Fruit fly (Drosophila melanogaster) whole organism, embryonic: Measurements from ENCODE around the gene CCDC53.

Experiments
- CG10274 ChIP-seq: fragments of 200-800 bp; sonication (Bioruptor generic); optimal IDR thresholded peaks from 3 replicates; lab custom pipeline; 2017; ENCODE audit warnings: missing biosample characterization, mild to moderate bottlenecking, missing genetic modification characterization
- CG11504 ChIP-seq: fragments of 200-800 bp; sonication (Bioruptor generic); optimal IDR thresholded peaks from 3 replicates; lab custom pipeline; 2019; ENCODE audit warnings: missing biosample characterization, mild to moderate bottlenecking, missing genetic modification characterization, moderate library complexity
- CG11696 ChIP-seq: fragments of 200-800 bp; sonication (Bioruptor generic); IDR thresholded peaks from 2 replicates; pipeline ENCODE4 v1.3.6; 2022; ENCODE audit warnings: missing biosample characterization, missing genetic modification characterization
- CG14050 ChIP-seq: fragments of 200-800 bp; sonication (Bioruptor generic); IDR thresholded peaks from 3 replicates; pipeline ENCODE4 v1.3.6; 2022; ENCODE audit warnings: missing biosample characterization, missing genetic modification characterization
- CG16813 ChIP-seq: fragments of 200-800 bp; sonication (Bioruptor generic); IDR thresholded peaks from 3 replicates; pipeline ENCODE4 v1.3.6; 2022; ENCODE audit warnings: missing biosample characterization, missing genetic modification characterization; ENCODE audit not compliant: partially characterized antibody
- CG2202 ChIP-seq: fragments of 200-800 bp; sonication (Bioruptor generic); optimal IDR thresholded peaks from 2 replicates; lab custom pipeline; 2018; ENCODE audit warnings: missing biosample characterization, mild to moderate bottlenecking, missing genetic modification characterization
- CG30403 ChIP-seq: fragments of 200-800 bp; sonication (Bioruptor generic); optimal IDR thresholded peaks from 3 replicates; lab custom pipeline; 2016; ENCODE audit warnings: missing biosample characterization, missing genetic modification characterization
- CG32767 ChIP-seq: fragments of 200-800 bp; sonication (Bioruptor generic); IDR thresholded peaks from 2 replicates; pipeline ENCODE4 v1.3.6; 2022; ENCODE audit warnings: missing biosample characterization, missing genetic modification characterization
- CG3407 ChIP-seq: fragments of 200-800 bp; sonication (Bioruptor generic); optimal IDR thresholded peaks from 2 replicates; lab custom pipeline; 2018; ENCODE audit warnings: missing biosample characterization, mild to moderate bottlenecking, missing genetic modification characterization
- CG4424 ChIP-seq: fragments of 200-800 bp; sonication (Bioruptor generic); optimal IDR thresholded peaks from 3 replicates; lab custom pipeline; 2016; ENCODE audit warnings: missing biosample characterization, missing genetic modification characterization
- CG7357 ChIP-seq: fragments of 200-800 bp; sonication (Bioruptor generic); IDR thresholded peaks from 3 replicates; pipeline ENCODE4 v1.3.6; 2022; ENCODE audit warnings: missing biosample characterization, missing genetic modification characterization
- CG7372 ChIP-seq: fragments of 200-800 bp; sonication (Bioruptor generic); IDR thresholded peaks from 2 replicates; pipeline ENCODE4 v1.3.6; 2022; ENCODE audit warnings: missing biosample characterization, missing genetic modification characterization
- CG8359 ChIP-seq: fragments of 200-800 bp; sonication (Bioruptor generic); optimal IDR thresholded peaks from 2 replicates; lab custom pipeline; 2017; ENCODE audit warnings: missing biosample characterization, mild to moderate bottlenecking, missing genetic modification characterization, borderline replicate concordance
- CG9215 ChIP-seq: fragments of 200-800 bp; sonication (Bioruptor generic); IDR thresholded peaks from 2 replicates; pipeline ENCODE4 v1.3.6; 2022; ENCODE audit warnings: missing biosample characterization, missing genetic modification characterization
- CG9817 ChIP-seq: fragments of 200-800 bp; sonication (Bioruptor generic); optimal IDR thresholded peaks from 2 replicates; lab custom pipeline; 2018; ENCODE audit warnings: missing biosample characterization, mild to moderate bottlenecking, missing genetic modification characterization, moderate library complexity
- CoRest ChIP-seq: fragments of 200-800 bp; sonication (Bioruptor generic); optimal IDR thresholded peaks from 3 replicates; lab custom pipeline; 2018; ENCODE audit warnings: missing biosample characterization, mild to moderate bottlenecking, missing genetic modification characterization, moderate library complexity
- Dbx ChIP-seq: fragments of 200-800 bp; sonication (Bioruptor generic); IDR thresholded peaks from 3 replicates; pipeline ENCODE4 v1.3.6; 2022; ENCODE audit warnings: missing biosample characterization, missing genetic modification characterization
- Dip3 ChIP-seq: fragments of 200-800 bp; sonication (Bioruptor generic); optimal IDR thresholded peaks from 3 replicates; lab custom pipeline; 2016; ENCODE audit warnings: missing biosample characterization, missing genetic modification characterization
- Doc2 ChIP-seq: fragments of 200-800 bp; sonication (Bioruptor generic); IDR thresholded peaks from 2 replicates; pipeline ENCODE4 v1.3.6; 2022; ENCODE audit warnings: missing biosample characterization, missing genetic modification characterization
- E2f2 ChIP-seq: fragments of 200-800 bp; sonication (Bioruptor generic); IDR thresholded peaks from 2 replicates; pipeline ENCODE4 v1.3.6; 2022; ENCODE audit warnings: missing biosample characterization, missing genetic modification characterization
- Gsc ChIP-seq: fragments of 200-800 bp; sonication (Bioruptor generic); IDR thresholded peaks from 2 replicates; pipeline ENCODE4 v1.3.6; 2022; ENCODE audit warnings: missing biosample characterization, missing genetic modification characterization
- HLHmδ ChIP-seq: fragments of 200-800 bp; sonication (Bioruptor generic); optimal IDR thresholded peaks from 2 replicates; lab custom pipeline; 2018; ENCODE audit warnings: missing biosample characterization, mild to moderate bottlenecking, missing genetic modification characterization, moderate library complexity
- Hr39 ChIP-seq: fragments of >200 bp; optimal IDR thresholded peaks from 2 replicates; lab custom pipeline; 2017
- Kr ChIP-seq: fragments of 200-800 bp; sonication (Bioruptor generic); optimal IDR thresholded peaks from 2 replicates; lab custom pipeline; 2017; ENCODE audit warnings: missing biosample characterization, mild to moderate bottlenecking, missing genetic modification characterization
- MBD-R2 ChIP-seq: fragments of 200-800 bp; sonication (Bioruptor generic); IDR thresholded peaks from 2 replicates; pipeline ENCODE4 v1.3.6; 2022; ENCODE audit warnings: missing biosample characterization, missing genetic modification characterization
- Mad ChIP-seq: fragments of 200-800 bp; sonication (Bioruptor generic); optimal IDR thresholded peaks from 2 replicates; lab custom pipeline; 2016; ENCODE audit warnings: missing biosample characterization, missing genetic modification characterization
- Max ChIP-seq: fragments of 200-800 bp; sonication (Bioruptor generic); optimal IDR thresholded peaks from 2 replicates; lab custom pipeline; 2016; ENCODE audit warnings: missing biosample characterization, mild to moderate bottlenecking, missing genetic modification characterization
- Nf-YB ChIP-seq: fragments of 200-800 bp; sonication (Bioruptor generic); optimal IDR thresholded peaks from 3 replicates; lab custom pipeline; 2019; ENCODE audit warnings: missing biosample characterization, mild to moderate bottlenecking, missing genetic modification characterization, moderate library complexity
- Trl ChIP-seq, 3 experiments: fragments of >200 bp in 2 of 3; fragments of 200-800 bp in 1 of 3; sonication (Bioruptor generic) in 1 of 3; optimal IDR thresholded peaks; 2 replicates in 1 of 3; 3 replicates in 2 of 3; lab custom pipeline; 2016 to 2017; ENCODE audit warnings: missing biosample characterization in 1 of 3, missing genetic modification characterization in 1 of 3
- Usf ChIP-seq: fragments of 200-800 bp; sonication (Bioruptor generic); optimal IDR thresholded peaks from 2 replicates; lab custom pipeline; 2017; ENCODE audit warnings: missing genotype, missing biosample characterization, missing genetic modification characterization
- ab ChIP-seq: fragments of 200-800 bp; sonication (Bioruptor generic); optimal IDR thresholded peaks from 2 replicates; lab custom pipeline; 2016; ENCODE audit warnings: missing biosample characterization, missing genetic modification characterization
- amos ChIP-seq: fragments of 200-800 bp; sonication (Bioruptor generic); IDR thresholded peaks from 2 replicates; pipeline ENCODE4 v1.3.6; 2022; ENCODE audit warnings: missing biosample characterization, missing genetic modification characterization; ENCODE audit not compliant: partially characterized antibody
- ap ChIP-seq: fragments of 200-800 bp; sonication (Bioruptor generic); IDR thresholded peaks from 2 replicates; pipeline ENCODE4 v1.3.6; 2022; ENCODE audit warnings: missing biosample characterization, missing genetic modification characterization
- bigmax ChIP-seq: fragments of 200-800 bp; sonication (Bioruptor generic); optimal IDR thresholded peaks from 2 replicates; lab custom pipeline; 2018; ENCODE audit warnings: missing biosample characterization, mild to moderate bottlenecking, missing genetic modification characterization
- crc ChIP-seq: fragments of 200-800 bp; sonication (Bioruptor generic); optimal IDR thresholded peaks from 2 replicates; lab custom pipeline; 2016; ENCODE audit warnings: missing biosample characterization, missing genetic modification characterization
- exex ChIP-seq: fragments of 200-800 bp; sonication (Bioruptor generic); optimal IDR thresholded peaks from 4 replicates; lab custom pipeline; 2018; ENCODE audit warnings: missing biosample characterization, mild to moderate bottlenecking, missing genetic modification characterization, moderate library complexity
- gce ChIP-seq: fragments of 200-800 bp; sonication (Bioruptor generic); IDR thresholded peaks from 3 replicates; pipeline ENCODE4 v1.3.6; 2022; ENCODE audit warnings: missing biosample characterization, missing genetic modification characterization
- gro ChIP-seq: fragments of 200-800 bp; sonication (Bioruptor generic); optimal IDR thresholded peaks from 2 replicates; lab custom pipeline; 2016; ENCODE audit warnings: missing biosample characterization, missing genetic modification characterization
- jumu ChIP-seq: fragments of 200-800 bp; sonication (Bioruptor generic); optimal IDR thresholded peaks from 3 replicates; lab custom pipeline; 2016; ENCODE audit warnings: missing biosample characterization, missing genetic modification characterization
- lov ChIP-seq, 2 experiments: fragments of 200-800 bp in 1 of 2; fragments of >200 bp in 1 of 2; sonication (Bioruptor generic) in 1 of 2; IDR thresholded peaks in 1 of 2; optimal IDR thresholded peaks in 1 of 2; 2 replicates in 1 of 2; 3 replicates in 1 of 2; pipeline versions ENCODE4 v1.3.6 to Lab custom; 2017 to 2022; ENCODE audit warnings: missing biosample characterization in 1 of 2, missing genetic modification characterization in 1 of 2
- mld ChIP-seq: fragments of 200-800 bp; sonication (Bioruptor generic); IDR thresholded peaks from 3 replicates; pipeline ENCODE4 v1.3.6; 2022; ENCODE audit warnings: missing biosample characterization, missing genetic modification characterization; ENCODE audit not compliant: partially characterized antibody
- pros ChIP-seq: fragments of 200-800 bp; sonication (Bioruptor generic); optimal IDR thresholded peaks from 3 replicates; lab custom pipeline; 2019; ENCODE audit warnings: missing biosample characterization, mild to moderate bottlenecking, missing genetic modification characterization, moderate library complexity
- scrt ChIP-seq: fragments of 200-800 bp; sonication (Bioruptor generic); optimal IDR thresholded peaks from 2 replicates; lab custom pipeline; 2018; ENCODE audit warnings: missing biosample characterization, mild to moderate bottlenecking, missing genetic modification characterization, moderate library complexity
- shn ChIP-seq: fragments of 200-800 bp; sonication (Bioruptor generic); optimal IDR thresholded peaks from 3 replicates; lab custom pipeline; 2016; ENCODE audit warnings: missing biosample characterization, missing genetic modification characterization
- sr ChIP-seq: fragments of 200-800 bp; sonication (Bioruptor generic); IDR thresholded peaks from 3 replicates; pipeline ENCODE4 v1.3.6; 2022; ENCODE audit warnings: missing biosample characterization, missing genetic modification characterization
- tx ChIP-seq: fragments of 200-800 bp; sonication (Bioruptor generic); optimal IDR thresholded peaks from 2 replicates; lab custom pipeline; 2016; ENCODE audit warnings: missing biosample characterization, missing genetic modification characterization
- zen ChIP-seq: fragments of 200-800 bp; sonication (Bioruptor generic); optimal IDR thresholded peaks from 3 replicates; lab custom pipeline; 2018; ENCODE audit warnings: missing biosample characterization, mild to moderate bottlenecking, missing genetic modification characterization, moderate library complexity
- zfh1 ChIP-seq: fragments of 200-800 bp; sonication (Bioruptor generic); IDR thresholded peaks from 3 replicates; pipeline ENCODE4 v1.3.6; 2022; ENCODE audit warnings: missing biosample characterization, missing genetic modification characterization

CCDC53 gene

DNA sequence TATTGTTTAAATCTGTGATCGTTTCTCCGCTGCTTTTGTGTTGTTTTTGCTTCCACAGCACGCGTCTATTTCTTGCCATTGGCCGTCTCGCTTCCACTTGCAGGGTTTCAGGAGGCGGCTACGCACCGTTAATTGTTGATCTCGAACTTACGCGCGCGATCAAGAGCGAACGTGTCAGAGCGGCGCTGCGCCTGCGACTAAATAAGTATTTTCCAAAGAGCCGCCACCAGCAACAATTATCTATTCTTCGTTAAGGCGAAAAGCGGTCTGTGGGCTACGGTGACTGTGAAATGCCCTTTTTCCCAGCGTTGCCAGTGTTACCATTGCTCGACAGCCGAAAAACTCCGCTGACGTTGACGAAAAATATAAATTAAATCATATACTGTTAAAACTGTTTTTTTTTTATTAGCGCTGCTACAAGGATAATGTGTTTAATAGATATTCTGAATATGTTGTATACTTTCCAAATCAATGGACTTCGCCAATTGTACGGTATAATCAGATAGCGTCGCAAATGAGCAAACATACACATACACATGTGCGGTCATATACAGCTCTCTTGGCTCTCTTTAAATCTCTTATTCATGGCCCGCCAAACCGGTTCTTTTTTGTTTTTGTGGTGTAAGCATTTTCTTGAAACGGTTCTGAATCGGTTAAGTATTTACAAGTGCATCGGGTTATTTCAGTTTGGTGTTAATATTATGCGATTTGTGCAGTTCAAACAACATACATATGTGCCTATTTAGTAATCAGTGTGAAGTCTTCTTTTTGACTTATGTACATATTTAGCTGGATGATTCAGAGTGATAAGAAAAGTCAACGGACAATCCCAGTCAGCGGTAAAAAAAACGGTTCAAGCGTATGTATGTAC, 46.7 kb upstream of the CCDC53 start, which contains the start of gene pes (continued):
- TF ChIP-seq CoRest (tag; lab: Kevin White, UChicago) (peak; percentile 94), Hr39 (lab: Kevin White, UChicago) (no peak), CG7357 (GFP tag; lab: Robert Waterston, UW) (peak; percentile 88), zen (peak; percentile 91), CG9817 (tag; lab: Kevin White, UChicago) (peak; percentile 84), Doc2 (GFP tag; lab: Robert Waterston, UW) (peak; percentile 68; the same call in 1 of the 2 replicates), jumu (GFP tag; lab: Kevin White, UChicago) (peak; percentile 89), mld (GFP tag; lab: Robert Waterston, UW) (peak; percentile 69; the same call in 2 of the 3 replicates), lov (optimal IDR thresholded peaks at IDR 0.05; lab: Kevin White, UChicago) (no peak), lov (GFP tag; IDR thresholded peaks at IDR 0.05; lab: Robert Waterston, UW) (peak; percentile 68; the same call in 1 of the 3 replicates), CG32767 (GFP tag; lab: Robert Waterston, UW) (peak; percentile 88), Mad (GFP tag; lab: Kevin White, UChicago) (peak; percentile 87), ab (no peak), CG7372 (GFP tag; lab: Robert Waterston, UW) (peak; percentile 92), Usf (GFP tag; lab: Kevin White, UChicago) (peak; percentile 66), MBD-R2 (peak; percentile 91), CG2202 (tag; lab: Kevin White, UChicago) (peak; percentile 25), ap (GFP tag; lab: Robert Waterston, UW) (peak; percentile 67), CG8359 (GFP tag; lab: Kevin White, UChicago) (peak; percentile 67), CG11504 (tag; lab: Kevin White, UChicago) (peak; percentile 93), crc (peak; percentile 84), CG30403 (GFP tag; lab: Kevin White, UChicago) (peak; percentile 36), E2f2 (GFP tag; lab: Robert Waterston, UW) (peak; percentile 75), Nf-YB (GFP tag; lab: Kevin White, UChicago) (no peak), Dip3 (GFP tag; lab: Kevin White, UChicago) (peak; percentile 90), tx (GFP tag; lab: Kevin White, UChicago) (no peak), gce (peak; percentile 86), CG11696 (peak; percentile 81), Dbx (GFP tag; lab: Robert Waterston, UW) (peak; percentile 96), Gsc (GFP tag; lab: Robert Waterston, UW) (no peak), sr (GFP tag; lab: Robert Waterston, UW) (peak; percentile 46; the same call in 2 of the 3 replicates), CG3407 (GFP tag; lab: Kevin White, UChicago) (peak; percentile 36), CG9215 (peak; percentile 95), CG10274 (GFP tag; lab: Kevin White, UChicago) (peak; percentile 99), amos (GFP tag; lab: Robert Waterston, UW) (no peak; the same call in 1 of the 2 replicates), Max (peak; percentile 95), zfh1 (GFP tag; lab: Robert Waterston, UW) (no peak; the same call in 2 of the 3 replicates), CG14050 (GFP tag; lab: Robert Waterston, UW) (peak; percentile 86), exex (tag; lab: Kevin White, UChicago) (peak; percentile 90), gro (GFP tag; lab: Kevin White, UChicago) (peak; percentile 92), shn (GFP tag; lab: Kevin White, UChicago) (no peak), CG4424 (GFP tag; lab: Kevin White, UChicago) (peak; percentile 96), CG16813 (GFP tag; lab: Robert Waterston, UW) (no peak), Kr (GFP tag; lab: Kevin White, UChicago) (peak; percentile 34), pros (GFP tag; lab: Kevin White, UChicago) (peak; percentile 94), HLHmδ (GFP tag; lab: Kevin White, UChicago) (peak; percentile 88), bigmax (GFP tag; lab: Kevin White, UChicago) (no peak), scrt (GFP tag; lab: Kevin White, UChicago) (peak; percentile 93), Trl (optimal IDR thresholded peaks at IDR 0.05; lab: Kevin White, UChicago) (peak; percentile 78 to 93), Trl (GFP tag; optimal IDR thresholded peaks at IDR 0.05; lab: Kevin White, UChicago) (peak; percentile 92)
